Worm (Caenorhabditis elegans) whole organism, late embryonic: ENCODE results near the gene F54B11.8.
A peak's percentile ranks its signal among the peaks of the same experiment; 100 is the strongest.

Experiments used
- C08G9.2 ChIP-seq: sonication (generic microtip); optimal IDR thresholded peaks from 2 replicates; lab custom pipeline; 2016; ENCODE audit warnings: mild to moderate bottlenecking, missing genetic modification characterization, moderate library complexity, missing compliant biosample characterization
- C38D4.7 ChIP-seq: fragments of 200-800 bp; sonication (Bioruptor generic); optimal IDR thresholded peaks from 2 replicates; lab custom pipeline; 2018; ENCODE audit warnings: mild to moderate bottlenecking, missing genetic modification characterization, moderate library complexity, missing compliant biosample characterization
- ceh-18 ChIP-seq: sonication (generic microtip); optimal IDR thresholded peaks from 2 replicates; lab custom pipeline; 2016; ENCODE audit warnings: missing genetic modification characterization, missing compliant biosample characterization
- ceh-19 ChIP-seq: fragments of 200-800 bp; sonication (Bioruptor generic); optimal IDR thresholded peaks from 2 replicates; lab custom pipeline; 2018; ENCODE audit warnings: mild to moderate bottlenecking, missing genetic modification characterization, missing compliant biosample characterization
- ceh-2 ChIP-seq: sonication (generic microtip); optimal IDR thresholded peaks from 2 replicates; lab custom pipeline; 2016; ENCODE audit warnings: missing genotype, missing genetic modification characterization, missing compliant biosample characterization
- ceh-22 ChIP-seq: sonication (generic microtip); optimal IDR thresholded peaks from 2 replicates; lab custom pipeline; 2017; ENCODE audit warnings: missing biosample characterization, missing genetic modification characterization
- ceh-31 ChIP-seq: sonication (generic microtip); optimal IDR thresholded peaks from 2 replicates; lab custom pipeline; 2016; ENCODE audit warnings: missing genetic modification characterization, missing compliant biosample characterization
- dve-1 ChIP-seq: sonication (generic microtip); optimal IDR thresholded peaks from 2 replicates; lab custom pipeline; 2017; ENCODE audit warnings: antibody characterized with exemption, mild to moderate bottlenecking, missing genetic modification characterization, missing compliant biosample characterization
- elt-2 ChIP-seq: sonication (generic microtip); optimal IDR thresholded peaks from 2 replicates; lab custom pipeline; 2016; ENCODE audit warnings: missing genetic modification reagents, missing genetic modification characterization, missing compliant biosample characterization
- elt-4 ChIP-seq: sonication (generic microtip); optimal IDR thresholded peaks from 2 replicates; lab custom pipeline; 2016; ENCODE audit warnings: missing genetic modification characterization, missing compliant biosample characterization
- ets-4 ChIP-seq: sonication (generic microtip); optimal IDR thresholded peaks from 2 replicates; lab custom pipeline; 2016; ENCODE audit warnings: missing genetic modification characterization, missing compliant biosample characterization
- eyg-1 ChIP-seq: sonication (generic microtip); optimal IDR thresholded peaks from 2 replicates; lab custom pipeline; 2016; ENCODE audit warnings: missing genotype, missing genetic modification characterization, missing compliant biosample characterization
- fax-1 ChIP-seq: sonication (generic microtip); optimal IDR thresholded peaks from 2 replicates; lab custom pipeline; 2016; ENCODE audit warnings: missing genotype, missing genetic modification characterization, missing compliant biosample characterization
- fkh-10 ChIP-seq: fragments of 150-350 bp; optimal IDR thresholded peaks from 2 replicates; lab custom pipeline; 2014; ENCODE audit warnings: missing biosample characterization, missing genetic modification reagents, missing genetic modification characterization
- hlh-13 ChIP-seq: fragments of 200-800 bp; sonication (Bioruptor generic); optimal IDR thresholded peaks from 2 replicates; lab custom pipeline; 2018; ENCODE audit warnings: mild to moderate bottlenecking, missing genetic modification characterization, missing compliant biosample characterization
- hlh-15 ChIP-seq: sonication (generic microtip); optimal IDR thresholded peaks from 2 replicates; lab custom pipeline; 2016; ENCODE audit warnings: missing genetic modification characterization, missing compliant biosample characterization
- hlh-30 ChIP-seq: sonication (generic microtip); optimal IDR thresholded peaks from 2 replicates; lab custom pipeline; 2017; ENCODE audit warnings: antibody characterized with exemption, missing genetic modification characterization, missing compliant biosample characterization; ENCODE audit not compliant: insufficient read depth
- hlh-6 ChIP-seq: sonication (generic microtip); optimal IDR thresholded peaks from 2 replicates; lab custom pipeline; 2016; ENCODE audit warnings: missing genotype, missing genetic modification characterization, missing compliant biosample characterization
- madf-2 ChIP-seq: sonication (generic microtip); optimal IDR thresholded peaks from 2 replicates; lab custom pipeline; 2017; ENCODE audit warnings: missing genetic modification characterization, missing compliant biosample characterization
- nhr-11 ChIP-seq: fragments of 150-350 bp; optimal IDR thresholded peaks from 2 replicates; lab custom pipeline; 2014; ENCODE audit warnings: missing biosample characterization, missing genetic modification characterization
- nhr-232 ChIP-seq: sonication (generic microtip); optimal IDR thresholded peaks from 2 replicates; lab custom pipeline; 2016; ENCODE audit warnings: missing genetic modification characterization, missing compliant biosample characterization
- pax-1 ChIP-seq: fragments of 150-350 bp; optimal IDR thresholded peaks from 2 replicates; lab custom pipeline; 2014; ENCODE audit warnings: missing biosample characterization, missing genetic modification characterization
- pha-4 ChIP-seq: fragments of 150-350 bp; optimal IDR thresholded peaks from 2 replicates; lab custom pipeline; 2018; ENCODE audit warnings: missing biosample characterization, missing genetic modification reagents, missing genetic modification characterization
- pros-1 ChIP-seq: fragments of 150-350 bp; optimal IDR thresholded peaks from 2 replicates; lab custom pipeline; 2014; ENCODE audit warnings: missing biosample characterization, missing genetic modification reagents, missing genetic modification characterization
- sdc-2 ChIP-seq: sonication (generic microtip); optimal IDR thresholded peaks from 2 replicates; lab custom pipeline; 2016; ENCODE audit warnings: missing genotype, missing genetic modification characterization, missing compliant biosample characterization
- sox-2 ChIP-seq: fragments of 200-800 bp; sonication (Bioruptor generic); IDR thresholded peaks from 2 replicates; pipeline ENCODE4 v1.3.6; 2022; ENCODE audit warnings: missing genetic modification reagents, missing genetic modification characterization, missing compliant biosample characterization
- sox-4 ChIP-seq: sonication (generic microtip); optimal IDR thresholded peaks from 2 replicates; lab custom pipeline; 2017; ENCODE audit warnings: mild to moderate bottlenecking, missing genetic modification characterization, inconsistent platforms, missing compliant biosample characterization
- syd-9 ChIP-seq: sonication (generic microtip); optimal IDR thresholded peaks from 2 replicates; lab custom pipeline; 2016; ENCODE audit warnings: mild to moderate bottlenecking, missing genetic modification characterization, moderate library complexity, missing compliant biosample characterization
- tbx-7 ChIP-seq: sonication (generic microtip); optimal IDR thresholded peaks from 2 replicates; lab custom pipeline; 2016; ENCODE audit warnings: missing genotype, missing genetic modification characterization, missing compliant biosample characterization
- unc-3 ChIP-seq, 2 experiments: fragments of 200-800 bp in 1 of 2; sonication (Bioruptor generic) in 1 of 2; sonication (generic microtip) in 1 of 2; conservative IDR thresholded peaks in 1 of 2; optimal IDR thresholded peaks in 1 of 2; 2 replicates each; pipeline versions ENCODE4 v1.3.6 to Lab custom; 2016 to 2022; ENCODE audit warnings: missing compliant biosample characterization in 2 of 2, missing genetic modification characterization in 2 of 2, missing genetic modification reagents in 1 of 2
- unc-42 ChIP-seq: sonication (generic microtip); optimal IDR thresholded peaks from 2 replicates; lab custom pipeline; 2016; ENCODE audit warnings: missing genotype, missing genetic modification characterization, missing compliant biosample characterization
- unc-86 ChIP-seq: sonication (generic microtip); optimal IDR thresholded peaks from 2 replicates; lab custom pipeline; 2016; ENCODE audit warnings: missing genetic modification characterization, missing compliant biosample characterization

F54B11.8 gene

ce11 chrX:13633032-13633431, 29.3 kb upstream of the F54B11.8 start:
- TF ChIP-seq sox-4 (tag; lab: Kevin White, UChicago) = no peak

DNA sequence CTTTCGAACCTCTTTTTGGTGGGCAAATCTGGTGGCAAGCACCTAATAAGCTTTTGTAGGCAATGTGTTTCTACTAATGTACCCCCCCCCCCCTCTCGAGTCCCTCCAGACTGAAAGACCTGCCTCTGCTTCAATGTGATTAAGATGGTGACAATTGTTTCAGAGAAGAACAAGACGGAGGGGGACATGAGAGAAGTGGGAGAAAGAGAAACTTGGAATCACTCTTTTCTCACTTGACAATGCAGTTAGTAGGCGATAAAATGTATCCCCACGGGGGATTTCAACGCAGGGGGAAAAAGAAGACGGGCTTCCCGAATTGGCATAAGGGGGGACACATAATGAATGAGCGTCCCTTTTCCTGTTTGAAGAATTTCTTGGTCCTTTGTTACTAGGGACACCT, 28.5 kb upstream of the F54B11.8 start:
- TF ChIP-seq sox-2 (GFP tag; lab: Robert Waterston, UW) (no peak), ceh-31 (tag; lab: Kevin White, UChicago) (peak; percentile 32), unc-42 (tag; lab: Kevin White, UChicago) (peak; percentile 67), unc-3 (GFP tag; conservative IDR thresholded peaks at IDR 0.05; lab: Robert Waterston, UW) (no peak), unc-3 (tag; optimal IDR thresholded peaks at IDR 0.05; lab: Kevin White, UChicago) (peak; percentile 24)

DNA sequence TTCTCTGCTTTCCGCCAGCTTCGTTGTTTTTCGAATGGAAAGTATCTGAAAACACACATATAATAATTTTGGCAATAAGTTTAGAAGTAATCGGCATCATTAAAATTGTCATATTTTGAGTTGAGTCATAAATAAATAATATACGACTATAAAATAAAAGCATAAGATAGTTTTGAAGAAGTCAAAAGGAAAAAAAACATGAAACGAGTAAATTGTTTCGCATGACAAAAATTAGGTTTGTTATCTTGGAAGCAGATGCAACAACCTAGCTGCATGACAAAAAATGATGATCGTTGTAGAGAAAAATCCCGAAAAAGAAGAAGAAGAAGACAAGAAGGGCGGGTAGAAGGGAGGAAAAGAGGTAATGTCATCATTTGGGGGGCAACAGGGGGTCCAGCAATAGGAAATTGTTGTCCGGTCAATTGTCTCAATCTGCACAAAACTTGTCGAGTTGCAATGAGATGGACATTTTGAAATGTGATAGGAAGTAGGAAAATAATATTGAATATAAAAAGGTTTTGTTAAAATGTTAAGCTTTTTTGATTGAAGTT, 27.5 kb upstream of the F54B11.8 start, which contains the start of gene nlg-1:
Gene nlg-1 (minus strand): TSS at position 51 of the 551 bp plus-strand sequence.
- no peak for TF ChIP-seq unc-86
- peak; percentile 82 for TF ChIP-seq unc-42 (tag; lab: Kevin White, UChicago)

ce11 chrX:13621628-13622027, 17.9 kb upstream of the F54B11.8 start, which contains the start of gene Y12A6A.1:
Gene Y12A6A.1, minus strand, starts transcription at chrX:13621728.
- no peak for TF ChIP-seq C38D4.7 (GFP tag; lab: Kevin White, UChicago)
- TF ChIP-seq, all 69 proteins: peak for 0

- TF ChIP-seq dve-1 (tag; lab: Kevin White, UChicago) (no peak), hlh-6 (tag; lab: Kevin White, UChicago) (no peak), sdc-2 (tag; lab: Kevin White, UChicago) (no peak), elt-4 (tag; lab: Kevin White, UChicago) (no peak), madf-2 (tag; lab: Kevin White, UChicago) (no peak), pax-1 (tag; lab: Kevin White, UChicago) (no peak), nhr-11 (no peak), C08G9.2 (tag; lab: Kevin White, UChicago) (no peak), pha-4 (no peak), pros-1 (tag; lab: Kevin White, UChicago) (no peak), tbx-7 (tag; lab: Kevin White, UChicago) (no peak), unc-42 (tag; lab: Kevin White, UChicago) (no peak), ceh-2 (tag; lab: Kevin White, UChicago) (no peak), fkh-10 (GFP tag; lab: Kevin White, UChicago) (no peak), ceh-18 (tag; lab: Kevin White, UChicago) (no peak), nhr-232 (tag; lab: Kevin White, UChicago) (no peak), elt-2 (tag; lab: Kevin White, UChicago) (no peak)
Measured at ce11 chrX:13618574-13618973, 14.8 kb upstream of the F54B11.8 start, which contains the start of gene nlp-53. Gene nlp-53, plus strand, starts transcription at chrX:13618874.

DNA sequence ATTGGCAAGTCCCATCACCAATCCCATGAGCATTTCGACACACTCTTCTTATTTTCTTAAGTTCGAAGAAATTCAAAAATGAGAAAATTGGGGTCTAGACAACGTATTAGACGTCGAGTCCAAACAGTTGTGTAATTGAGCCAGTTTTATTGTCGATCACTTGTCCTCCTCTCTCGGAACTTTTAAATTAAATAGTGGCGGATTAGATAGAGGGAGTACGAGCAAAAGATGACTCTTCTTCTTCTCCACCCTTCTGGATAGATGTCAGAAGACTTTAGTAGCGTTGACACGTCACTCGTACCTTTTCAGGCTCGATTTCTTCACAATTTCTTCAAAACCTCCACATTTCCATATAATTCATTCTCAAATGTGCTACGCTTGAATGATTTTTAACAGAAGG, 11.5 kb upstream of the F54B11.8 start:
- no peak for TF ChIP-seq hlh-13
- no peak for TF ChIP-seq ceh-19
- TF ChIP-seq hlh-30 = no peak
- no peak for TF ChIP-seq ets-4 (tag; lab: Kevin White, UChicago)
- no peak for TF ChIP-seq hlh-15 (tag; lab: Kevin White, UChicago)
- TF ChIP-seq ceh-22 (tag; lab: Kevin White, UChicago) = no peak
- no peak for TF ChIP-seq syd-9 (tag; lab: Kevin White, UChicago)
- TF ChIP-seq fax-1 (tag; lab: Kevin White, UChicago) = no peak
- no peak for TF ChIP-seq eyg-1 (tag; lab: Kevin White, UChicago)
- TF ChIP-seq ceh-18 (tag; lab: Kevin White, UChicago) = no peak
- TF ChIP-seq, all 69 proteins: peak for 0
